Worm (Caenorhabditis elegans): ENCODE results near the gene K02F3.12.

The K02F3.12 gene

ce11 chrIII:907311-907710 lies 51.0 kb downstream of the K02F3.12 start, which contains the start of gene F23H11.4:
F23H11.4 (minus strand) TSS chrIII:907539.
- TF ChIP-seq efl-1 (optimal IDR thresholded peaks at IDR 0.05), result no peak
- peak in 1 of 2 experiments; percentile 71 for TF ChIP-seq efl-1 (GFP tag; optimal IDR thresholded peaks at IDR 0.05 in 1 of 2)
- TF ChIP-seq nhr-90 (tag; optimal IDR thresholded peaks at IDR 0.05; ENCODE audit: poor library complexity), result no peak

ce11 chrIII:907990-908389 lies 51.6 kb downstream of the K02F3.12 start:
- TF ChIP-seq snu-23 (GFP tag; optimal IDR thresholded peaks at IDR 0.05) (peak; percentile 5), grh-1 (GFP tag; IDR thresholded peaks at IDR 0.05) (no peak), hpl-2 (GFP tag; optimal IDR thresholded peaks at IDR 0.05) (no peak), ceh-90 (tag; optimal IDR thresholded peaks at IDR 0.05) (no peak), tbx-2 (tag; optimal IDR thresholded peaks at IDR 0.05) (no peak), fos-1 (tag; optimal IDR thresholded peaks at IDR 0.05) (peak; percentile 94), lin-14 (GFP tag; optimal IDR thresholded peaks at IDR 0.05) (peak; percentile 36), lsy-2 (tag; optimal IDR thresholded peaks at IDR 0.05) (peak in 1 of 2 experiments; percentile 45), jun-1 (tag; optimal IDR thresholded peaks at IDR 0.05) (peak; percentile 71), efl-1 (optimal IDR thresholded peaks at IDR 0.05) (peak; percentile 6 to 49), efl-1 (GFP tag; optimal IDR thresholded peaks at IDR 0.05 in 1 of 2) (peak in 1 of 2 experiments; percentile 7), blmp-1 (tag; optimal IDR thresholded peaks at IDR 0.05) (peak; percentile 61), lir-3 (tag; optimal IDR thresholded peaks at IDR 0.05; ENCODE audit: poor library complexity) (no peak), C04F5.9 (tag; optimal IDR thresholded peaks at IDR 0.05) (no peak), sptf-1 (tag; optimal IDR thresholded peaks at IDR 0.05) (no peak)

ce11 chrIII:909540-909939 lies 53.2 kb downstream of the K02F3.12 start, which contains the start of gene crls-1:
crls-1 (minus strand) TSS chrIII:909902.
- no peak for TF ChIP-seq ama-1 (optimal IDR thresholded peaks at IDR 0.05)
- TF ChIP-seq nhr-47 (tag; optimal IDR thresholded peaks at IDR 0.05), result peak; percentile 3
- peak; percentile 14 for TF ChIP-seq nhr-85 (tag)
- peak in 1 of 2 experiments; percentile 4 for TF ChIP-seq lsy-2 (tag; optimal IDR thresholded peaks at IDR 0.05)
- peak; percentile 7 for TF ChIP-seq rnt-1 (tag; optimal IDR thresholded peaks at IDR 0.05)
- TF ChIP-seq dpl-1 (GFP tag; optimal IDR thresholded peaks at IDR 0.05), result no peak
